Fruit fly (Drosophila melanogaster) whole organism, embryonic: ENCODE measurements around the gene Tomosyn.

Experiments
- BEAF-32 ChIP-seq: fragments of 200-800 bp; sonication (Bioruptor generic); optimal IDR thresholded peaks from 3 replicates; lab custom pipeline; 2017; ENCODE audit warnings: missing biosample characterization, missing genetic modification characterization, mild to moderate bottlenecking, moderate library complexity, missing genetic modification reagents
- CG10209 ChIP-seq: fragments of 200-800 bp; sonication (Bioruptor generic); optimal IDR thresholded peaks from 3 replicates; lab custom pipeline; 2017; ENCODE audit warnings: missing biosample characterization, mild to moderate bottlenecking, missing genetic modification characterization, missing genetic modification reagents
- CG10462 ChIP-seq: fragments of 200-800 bp; sonication (Bioruptor generic); optimal IDR thresholded peaks from 2 replicates; lab custom pipeline; 2016; ENCODE audit warnings: missing biosample characterization, missing genetic modification characterization
- CG11247 ChIP-seq: fragments of 200-800 bp; sonication (Bioruptor generic); IDR thresholded peaks from 2 replicates; pipeline ENCODE4 v1.3.6; 2022; ENCODE audit warnings: missing biosample characterization, missing genetic modification characterization
- CG11456 ChIP-seq: fragments of 200-800 bp; sonication (Bioruptor generic); IDR thresholded peaks from 3 replicates; pipeline ENCODE4 v1.3.6; 2022; ENCODE audit warnings: missing biosample characterization, missing genetic modification characterization
- CG11504 ChIP-seq: fragments of 200-800 bp; sonication (Bioruptor generic); optimal IDR thresholded peaks from 3 replicates; lab custom pipeline; 2019; ENCODE audit warnings: missing biosample characterization, mild to moderate bottlenecking, missing genetic modification characterization, moderate library complexity
- CG11695 ChIP-seq: fragments of 200-800 bp; sonication (Bioruptor generic); IDR thresholded peaks from 3 replicates; pipeline ENCODE4 v1.3.6; 2022; ENCODE audit warnings: missing biosample characterization, missing genetic modification characterization
- CG11696 ChIP-seq: fragments of 200-800 bp; sonication (Bioruptor generic); IDR thresholded peaks from 2 replicates; pipeline ENCODE4 v1.3.6; 2022; ENCODE audit warnings: missing biosample characterization, missing genetic modification characterization
- CG12071 ChIP-seq: fragments of 200-800 bp; sonication (Bioruptor generic); optimal IDR thresholded peaks from 3 replicates; lab custom pipeline; 2018; ENCODE audit warnings: missing biosample characterization, mild to moderate bottlenecking, missing genetic modification characterization
- CG12104 ChIP-seq: fragments of 200-800 bp; sonication (Bioruptor generic); optimal IDR thresholded peaks from 3 replicates; lab custom pipeline; 2016; ENCODE audit warnings: missing biosample characterization, missing genetic modification characterization
- CG13775 ChIP-seq: fragments of 200-800 bp; sonication (Bioruptor generic); optimal IDR thresholded peaks from 3 replicates; lab custom pipeline; 2017; ENCODE audit warnings: missing biosample characterization, mild to moderate bottlenecking, missing genetic modification characterization
- CG14860 ChIP-seq: fragments of 200-800 bp; sonication (Bioruptor generic); IDR thresholded peaks from 3 replicates; pipeline ENCODE4 v1.3.6; 2022; ENCODE audit warnings: missing biosample characterization, missing genetic modification characterization; ENCODE audit not compliant: partially characterized antibody
- CG15696 ChIP-seq: fragments of 200-800 bp; sonication (Bioruptor generic); optimal IDR thresholded peaks from 2 replicates; lab custom pipeline; 2019; ENCODE audit warnings: missing biosample characterization, mild to moderate bottlenecking, missing genetic modification characterization, moderate library complexity
- CG16815 ChIP-seq: fragments of 200-800 bp; sonication (Bioruptor generic); optimal IDR thresholded peaks from 3 replicates; lab custom pipeline; 2017; ENCODE audit warnings: missing biosample characterization, mild to moderate bottlenecking, missing genetic modification characterization
- CG17802 ChIP-seq: fragments of 200-800 bp; sonication (Bioruptor generic); optimal IDR thresholded peaks from 2 replicates; lab custom pipeline; 2018; ENCODE audit warnings: missing biosample characterization, mild to moderate bottlenecking, missing genetic modification characterization, moderate library complexity
- CG2712 ChIP-seq: fragments of 200-800 bp; optimal IDR thresholded peaks from 3 replicates; lab custom pipeline; 2019; ENCODE audit warnings: missing biosample characterization, mild to moderate bottlenecking, missing genetic modification characterization, moderate library complexity
- CG2889 ChIP-seq: fragments of 200-800 bp; sonication (Bioruptor generic); IDR thresholded peaks from 3 replicates; pipeline ENCODE4 v1.3.6; 2022; ENCODE audit warnings: missing biosample characterization, missing genetic modification characterization
- CG3995 ChIP-seq: fragments of 200-800 bp; sonication (Bioruptor generic); optimal IDR thresholded peaks from 3 replicates; lab custom pipeline; 2016; ENCODE audit warnings: missing biosample characterization, missing genetic modification characterization
- CG6689 ChIP-seq: fragments of 200-800 bp; sonication (Bioruptor generic); IDR thresholded peaks from 2 replicates; pipeline ENCODE4 v1.3.6; 2022; ENCODE audit warnings: missing biosample characterization, missing genetic modification characterization
- CG6854 ChIP-seq: fragments of 200-800 bp; sonication (Bioruptor generic); optimal IDR thresholded peaks from 3 replicates; lab custom pipeline; 2017; ENCODE audit warnings: missing biosample characterization, mild to moderate bottlenecking, missing genetic modification characterization
- CG7786 ChIP-seq: fragments of 200-800 bp; sonication (Bioruptor generic); optimal IDR thresholded peaks from 2 replicates; lab custom pipeline; 2016; ENCODE audit warnings: missing biosample characterization, missing genetic modification characterization
- CG7839 ChIP-seq: fragments of 200-800 bp; sonication (Bioruptor generic); optimal IDR thresholded peaks from 3 replicates; lab custom pipeline; 2018; ENCODE audit warnings: missing biosample characterization, mild to moderate bottlenecking, missing genetic modification characterization, moderate library complexity
- CG8290 ChIP-seq, 3 experiments: fragments of 200-800 bp; sonication (Bioruptor generic); optimal IDR thresholded peaks; 2 replicates each; lab custom pipeline; 2016 to 2019; ENCODE audit warnings: missing biosample characterization in 3 of 3, missing genetic modification characterization in 3 of 3, mild to moderate bottlenecking in 2 of 3, moderate library complexity in 1 of 3
- CG9437 ChIP-seq: fragments of 200-800 bp; sonication (Bioruptor generic); optimal IDR thresholded peaks from 2 replicates; lab custom pipeline; 2018; ENCODE audit warnings: missing biosample characterization, mild to moderate bottlenecking, missing genetic modification characterization
- CG9932 ChIP-seq: fragments of 200-800 bp; sonication (Bioruptor generic); IDR thresholded peaks from 2 replicates; pipeline ENCODE4 v1.3.6; 2022; ENCODE audit warnings: missing biosample characterization, missing genetic modification characterization
- CoRest ChIP-seq: fragments of 200-800 bp; sonication (Bioruptor generic); optimal IDR thresholded peaks from 3 replicates; lab custom pipeline; 2018; ENCODE audit warnings: missing biosample characterization, mild to moderate bottlenecking, missing genetic modification characterization, moderate library complexity
- Dad ChIP-seq: fragments of 200-800 bp; sonication (Bioruptor generic); optimal IDR thresholded peaks from 3 replicates; lab custom pipeline; 2016; ENCODE audit warnings: missing biosample characterization, missing genetic modification characterization
- Dek ChIP-seq: fragments of 200-800 bp; sonication (Bioruptor generic); optimal IDR thresholded peaks from 3 replicates; lab custom pipeline; 2019; ENCODE audit warnings: missing biosample characterization, mild to moderate bottlenecking, missing genetic modification characterization, moderate library complexity
- Drgx ChIP-seq: fragments of 200-800 bp; sonication (Bioruptor generic); IDR thresholded peaks from 2 replicates; pipeline ENCODE4 v1.3.6; 2022; ENCODE audit warnings: missing biosample characterization, missing genetic modification characterization
- Ets65A ChIP-seq: fragments of 200-800 bp; sonication (Bioruptor generic); peaks from one replicate; lab custom pipeline; 2016; ENCODE audit warnings: missing biosample characterization, missing genetic modification characterization
- Gug ChIP-seq: fragments of 200-800 bp; sonication (Bioruptor generic); IDR thresholded peaks from 4 replicates; pipeline ENCODE4 v1.3.6; 2022; ENCODE audit warnings: missing biosample characterization, missing genetic modification characterization
- Hmr ChIP-seq: fragments of 200-800 bp; sonication (Bioruptor generic); optimal IDR thresholded peaks from 3 replicates; lab custom pipeline; 2017; ENCODE audit warnings: mild to moderate bottlenecking, missing biosample characterization, missing genetic modification reagents, missing genetic modification characterization
- MESR4 ChIP-seq: fragments of 200-800 bp; sonication (Bioruptor generic); optimal IDR thresholded peaks from 2 replicates; lab custom pipeline; 2018; ENCODE audit warnings: missing biosample characterization, mild to moderate bottlenecking, missing genetic modification characterization, moderate library complexity
- NfI ChIP-seq: fragments of 200-800 bp; sonication (Bioruptor generic); optimal IDR thresholded peaks from 3 replicates; lab custom pipeline; 2018; ENCODE audit warnings: missing biosample characterization, mild to moderate bottlenecking, missing genetic modification characterization, moderate library complexity
- Oli ChIP-seq: fragments of 200-800 bp; sonication (Bioruptor generic); optimal IDR thresholded peaks from 2 replicates; lab custom pipeline; 2018; ENCODE audit warnings: missing biosample characterization, mild to moderate bottlenecking, missing genetic modification characterization, moderate library complexity
- Sin3A ChIP-seq: fragments of >200 bp; optimal IDR thresholded peaks from 2 replicates; lab custom pipeline; 2018
- Vsx1 ChIP-seq: fragments of 200-800 bp; sonication (Bioruptor generic); optimal IDR thresholded peaks from 2 replicates; lab custom pipeline; 2017; ENCODE audit warnings: missing biosample characterization, mild to moderate bottlenecking, missing genetic modification characterization, missing genetic modification reagents
- Xrp1 ChIP-seq: fragments of 200-800 bp; sonication (Bioruptor generic); IDR thresholded peaks from 2 replicates; pipeline ENCODE4 v1.3.6; 2022; ENCODE audit warnings: missing biosample characterization, missing genetic modification characterization
- az2 ChIP-seq: fragments of 200-800 bp; sonication (Bioruptor generic); optimal IDR thresholded peaks from 3 replicates; lab custom pipeline; 2016; ENCODE audit warnings: missing biosample characterization, missing genetic modification characterization
- btn ChIP-seq: fragments of 200-800 bp; sonication (Bioruptor generic); optimal IDR thresholded peaks from 2 replicates; lab custom pipeline; 2016; ENCODE audit warnings: missing biosample characterization, missing genetic modification characterization
- cg ChIP-seq: fragments of 200-800 bp; sonication (Bioruptor generic); optimal IDR thresholded peaks from 3 replicates; lab custom pipeline; 2019; ENCODE audit warnings: missing biosample characterization, mild to moderate bottlenecking, missing genetic modification characterization, moderate library complexity
- esg ChIP-seq: fragments of 200-800 bp; sonication (Bioruptor generic); conservative IDR thresholded peaks from 2 replicates; pipeline ENCODE4 v1.3.6; 2022; ENCODE audit warnings: missing biosample characterization, missing genetic modification characterization
- ftz-f1 ChIP-seq: fragments of 200-800 bp; sonication (Bioruptor generic); optimal IDR thresholded peaks from 2 replicates; lab custom pipeline; 2016; ENCODE audit warnings: missing biosample characterization, missing genetic modification characterization
- lilli ChIP-seq: fragments of 200-800 bp; sonication (Bioruptor generic); optimal IDR thresholded peaks from 3 replicates; lab custom pipeline; 2016; ENCODE audit warnings: missing biosample characterization, missing genetic modification characterization
- ranshi ChIP-seq: fragments of 200-800 bp; sonication (Bioruptor generic); IDR thresholded peaks from 2 replicates; pipeline ENCODE4 v1.3.6; 2022; ENCODE audit warnings: missing biosample characterization, missing genetic modification characterization
- run ChIP-seq: fragments of 200-800 bp; sonication (Bioruptor generic); optimal IDR thresholded peaks from 3 replicates; lab custom pipeline; 2018; ENCODE audit warnings: missing biosample characterization, mild to moderate bottlenecking, missing genetic modification characterization
- sug ChIP-seq: fragments of 200-800 bp; optimal IDR thresholded peaks from 2 replicates; lab custom pipeline; 2019; ENCODE audit warnings: missing biosample characterization, mild to moderate bottlenecking, missing genetic modification characterization, moderate library complexity
- zfh1 ChIP-seq: fragments of 200-800 bp; sonication (Bioruptor generic); IDR thresholded peaks from 3 replicates; pipeline ENCODE4 v1.3.6; 2022; ENCODE audit warnings: missing biosample characterization, missing genetic modification characterization
- zfh2 ChIP-seq: fragments of 200-800 bp; sonication (Bioruptor generic); optimal IDR thresholded peaks from 2 replicates; lab custom pipeline; 2016; ENCODE audit warnings: missing biosample characterization, missing genetic modification characterization

Gene Tomosyn

dm6 chrX:12595610-12596336 lies 35.6 kb upstream of the Tomosyn start, which contains the start of the genes CG1824 and Sec16 (continued):
- TF ChIP-seq CG13775 (GFP tag; lab: Kevin White, UChicago) = peak; percentile 66
- peak; percentile 34 for TF ChIP-seq CG16815 (GFP tag; lab: Kevin White, UChicago)
- no peak for TF ChIP-seq Dad (GFP tag; lab: Kevin White, UChicago)
- 0 out of 3 replicates have a peak, but pooled peaks have one; percentile 20 for TF ChIP-seq CG11456 (GFP tag; lab: Robert Waterston, UW)
- TF ChIP-seq CG2712 (tag; lab: Kevin White, UChicago) = peak; percentile 51
- 0 out of 2 replicates have a peak, but pooled peaks have one; percentile 9 for TF ChIP-seq CG6689 (GFP tag; lab: Robert Waterston, UW)
- no peak for TF ChIP-seq CG2889 (GFP tag; lab: Robert Waterston, UW)
- TF ChIP-seq CG17802 (tag; lab: Kevin White, UChicago) = no peak
- peak; percentile 60 for TF ChIP-seq cg (GFP tag; lab: Kevin White, UChicago)
- TF ChIP-seq Vsx1 (GFP tag; lab: Kevin White, UChicago) = peak; percentile 94
- peak; percentile 16 for TF ChIP-seq CG10462
- peak; percentile 32 for TF ChIP-seq Oli (tag; lab: Kevin White, UChicago)
- TF ChIP-seq CG9437 = peak; percentile 65
- peak; percentile 45 for TF ChIP-seq CG12104
- peak; percentile 93 for TF ChIP-seq CG3995 (GFP tag; lab: Kevin White, UChicago)
- peak; percentile 58 for TF ChIP-seq CG9932
- 0 out of 3 replicates have a peak, but pooled peaks have one; percentile 38 for TF ChIP-seq CG14860 (GFP tag; lab: Robert Waterston, UW)
- TF ChIP-seq MESR4 (GFP tag; lab: Kevin White, UChicago) = peak; percentile 59
- TF ChIP-seq BEAF-32 (GFP tag; lab: Kevin White, UChicago) = peak; percentile 77
- peak; percentile 35 for TF ChIP-seq Dek (tag; lab: Kevin White, UChicago)
- TF ChIP-seq NfI (GFP tag; lab: Kevin White, UChicago) = peak; percentile 17
- TF ChIP-seq CG15696 = peak; percentile 54
- no peak for TF ChIP-seq ranshi
- TF ChIP-seq CG11247 = 0 out of 2 replicates have a peak, but pooled peaks have one; percentile 6
- TF ChIP-seq Gug (GFP tag; lab: Robert Waterston, UW) = peak; percentile 57; the same call in 2 of the 4 replicates
- TF ChIP-seq Xrp1 (GFP tag; lab: Robert Waterston, UW) = peak; percentile 11; the same call in 1 of the 2 replicates
- peak; percentile 14 for TF ChIP-seq CG10209 (GFP tag; lab: Kevin White, UChicago)
- TF ChIP-seq CG7786 (GFP tag; lab: Kevin White, UChicago) = peak; percentile 7
- no peak for TF ChIP-seq zfh1 (GFP tag; lab: Robert Waterston, UW)
- 0 out of 2 replicates have a peak, but pooled peaks have one; percentile 5 for TF ChIP-seq Drgx
- peak; percentile 12 for TF ChIP-seq Sin3A
- no peak for TF ChIP-seq CG12071
- TF ChIP-seq CG11504 (tag; lab: Kevin White, UChicago) = no peak
- TF ChIP-seq zfh2 (GFP tag; lab: Kevin White, UChicago) = peak; percentile 47
- TF ChIP-seq CoRest = peak; percentile 80
- TF ChIP-seq sug (tag; lab: Kevin White, UChicago) = peak; percentile 69
- TF ChIP-seq Ets65A (GFP tag; lab: Kevin White, UChicago) = peak; percentile 73
- TF ChIP-seq CG11696 (GFP tag; lab: Robert Waterston, UW) = no peak
- no peak for TF ChIP-seq btn (GFP tag; lab: Kevin White, UChicago)
- peak; percentile 31 for TF ChIP-seq CG7839 (tag; lab: Kevin White, UChicago)
- TF ChIP-seq Hmr (GFP tag; lab: Kevin White, UChicago) = peak; percentile 5
- TF ChIP-seq CG11695 (GFP tag; lab: Robert Waterston, UW) = 0 out of 3 replicates have a peak, but pooled peaks have one; percentile 22
- TF ChIP-seq run (tag; lab: Kevin White, UChicago) = no peak
- TF ChIP-seq lilli (GFP tag; lab: Kevin White, UChicago) = peak; percentile 42
- TF ChIP-seq CG8290 (GFP tag; optimal IDR thresholded peaks at IDR 0.05; lab: Kevin White, UChicago) = peak; percentile 2
- TF ChIP-seq CG8290 (tag; optimal IDR thresholded peaks at IDR 0.05; lab: Kevin White, UChicago) = no peak
- peak; percentile 18; the same call in 1 of the 2 replicates for TF ChIP-seq esg (GFP tag; lab: Robert Waterston, UW)
- TF ChIP-seq ftz-f1 (GFP tag; lab: Kevin White, UChicago) = no peak
- peak; percentile 47 for TF ChIP-seq az2 (GFP tag; lab: Kevin White, UChicago)
- no peak for TF ChIP-seq CG6854
